Fruit fly (Drosophila melanogaster): Measurements from ENCODE around the gene Hsp23.

The Hsp23 gene

dm6 chr3L:9399013-9399750 lies 17.5 kb downstream of the Hsp23 start, which contains the start of gene CG4080 (continued):
- TF ChIP-seq Jarid2 (GFP tag; optimal IDR thresholded peaks at IDR 0.05) (peak; percentile 86), E2f2 (GFP tag; IDR thresholded peaks at IDR 0.05) (peak; percentile 29; the same call in 1 of the 2 replicates), CG6272 (GFP tag; IDR thresholded peaks at IDR 0.05) (no peak), CG4424 (GFP tag; optimal IDR thresholded peaks at IDR 0.05) (peak; percentile 8), chn (GFP tag; optimal IDR thresholded peaks at IDR 0.05) (peak; percentile 32), CoRest (tag; optimal IDR thresholded peaks at IDR 0.05) (peak; percentile 55), Blimp-1 (GFP tag; optimal IDR thresholded peaks at IDR 0.05) (no peak), CG17328 (GFP tag; IDR thresholded peaks at IDR 0.05) (no peak), maf-S (GFP tag; optimal IDR thresholded peaks at IDR 0.05) (no peak), CG11695 (GFP tag; IDR thresholded peaks at IDR 0.05) (no peak), sna (GFP tag; IDR thresholded peaks at IDR 0.05; ENCODE audit: partially characterized antibody) (peak; percentile 78), CG11723 (GFP tag; optimal IDR thresholded peaks at IDR 0.05) (no peak), CG3838 (GFP tag; optimal IDR thresholded peaks at IDR 0.05) (peak; percentile 15), Drgx (GFP tag; IDR thresholded peaks at IDR 0.05) (no peak), ara (GFP tag; IDR thresholded peaks at IDR 0.05) (no peak), CG11247 (GFP tag; IDR thresholded peaks at IDR 0.05) (no peak), Bgb (GFP tag; IDR thresholded peaks at IDR 0.05; ENCODE audit: partially characterized antibody) (no peak; the same call in none of the 2 replicates), pb (GFP tag; optimal IDR thresholded peaks at IDR 0.05) (no peak), ac (GFP tag; optimal IDR thresholded peaks at IDR 0.05) (no peak), peb (GFP tag; IDR thresholded peaks at IDR 0.05) (no peak), Max (GFP tag; optimal IDR thresholded peaks at IDR 0.05) (peak; percentile 38), HLH54F (GFP tag; optimal IDR thresholded peaks at IDR 0.05) (no peak), Poxn (GFP tag; IDR thresholded peaks at IDR 0.05) (no peak), CG17568 (GFP tag; optimal IDR thresholded peaks at IDR 0.05) (peak; percentile 34), CG15514 (GFP tag; optimal IDR thresholded peaks at IDR 0.05) (peak; percentile 67), dati (GFP tag; IDR thresholded peaks at IDR 0.05) (no peak), org-1 (GFP tag; optimal IDR thresholded peaks at IDR 0.05) (no peak), phol (tag; optimal IDR thresholded peaks at IDR 0.05) (peak; percentile 55), ap (GFP tag; IDR thresholded peaks at IDR 0.05) (no peak), CG10147 (GFP tag; optimal IDR thresholded peaks at IDR 0.05) (peak; percentile 24), zfh1 (GFP tag; IDR thresholded peaks at IDR 0.05) (no peak), sens-2 (GFP tag; IDR thresholded peaks at IDR 0.05) (no peak), pho (GFP tag; optimal IDR thresholded peaks at IDR 0.05) (no peak), ash1 (GFP tag; optimal IDR thresholded peaks at IDR 0.05) (no peak), CG17802 (tag; optimal IDR thresholded peaks at IDR 0.05) (no peak), CG33557 (GFP tag; optimal IDR thresholded peaks at IDR 0.05) (peak; percentile 34), sug (tag; optimal IDR thresholded peaks at IDR 0.05) (peak; percentile 22), CG12942 (GFP tag; optimal IDR thresholded peaks at IDR 0.05) (no peak), pzg (GFP tag; optimal IDR thresholded peaks at IDR 0.05) (peak; percentile 81), Meics (GFP tag; optimal IDR thresholded peaks at IDR 0.05) (no peak), CG6654 (GFP tag; optimal IDR thresholded peaks at IDR 0.05) (no peak), Ets65A (GFP tag) (peak; percentile 79), CG4360 (GFP tag; IDR thresholded peaks at IDR 0.05) (no peak), CG4730 (GFP tag; IDR thresholded peaks at IDR 0.05) (no peak), corto (GFP tag; optimal IDR thresholded peaks at IDR 0.05) (peak; percentile 32), bab2 (GFP tag; optimal IDR thresholded peaks at IDR 0.05) (no peak), da (GFP tag; optimal IDR thresholded peaks at IDR 0.05) (no peak), fd64A (GFP tag; optimal IDR thresholded peaks at IDR 0.05) (no peak), B-H1 (GFP tag; IDR thresholded peaks at IDR 0.05) (no peak), usp (GFP tag; optimal IDR thresholded peaks at IDR 0.05) (no peak), ham (GFP tag; IDR thresholded peaks at IDR 0.05) (no peak)

All from whole organism, embryonic.